Fruit fly (Drosophila melanogaster) S2 (cell line): ENCODE measurements around the gene Taf1.

Experiments used
- CG8478 ChIP-seq: fragments of >200 bp; optimal IDR thresholded peaks from 2 replicates; lab custom pipeline; 2018
- CTCF ChIP-seq, 2 experiments: fragments of >200 bp; optimal IDR thresholded peaks; 2 replicates each; lab custom pipeline; 2018

DNA sequence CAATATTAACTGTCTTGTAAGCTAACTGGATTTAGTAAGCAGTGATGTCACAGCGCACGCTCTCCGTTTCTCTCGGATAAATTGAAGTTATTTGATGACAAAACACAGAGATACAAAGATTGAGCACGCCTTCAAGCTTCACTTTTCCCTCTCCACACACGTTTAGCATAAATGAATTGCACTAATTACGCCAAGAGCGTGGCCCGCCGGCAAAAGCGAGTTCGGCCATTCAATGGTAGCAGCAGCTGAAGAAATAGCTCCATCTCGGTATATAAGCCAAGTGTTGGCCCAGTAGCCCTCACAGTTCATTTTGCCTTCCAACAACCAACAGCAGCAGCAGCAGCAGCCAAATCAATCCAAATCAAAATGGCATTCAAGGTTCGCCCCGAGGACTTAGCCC, 45.7 kb downstream of the Taf1 start, which contains the start of gene Ccp84Ad:
- TF ChIP-seq CTCF (optimal IDR thresholded peaks at IDR 0.05; lab: Kevin White, UChicago): no peak
- no peak for TF ChIP-seq CG8478
